Fruit fly (Drosophila melanogaster) whole organism, prepupa: ENCODE data around the gene Rap1.

Experiments used
- Blimp-1 ChIP-seq: fragments of 200-800 bp; sonication (Bioruptor generic); optimal IDR thresholded peaks from 3 replicates; lab custom pipeline; 2017; ENCODE audit warnings: missing biosample characterization, missing genetic modification characterization, mild to moderate bottlenecking, moderate library complexity, missing genetic modification reagents
- CG10631 ChIP-seq: fragments of 200-800 bp; sonication (Bioruptor generic); optimal IDR thresholded peaks from 2 replicates; lab custom pipeline; 2016; ENCODE audit warnings: missing biosample characterization, missing genetic modification characterization
- CG11294 ChIP-seq: fragments of 200-800 bp; sonication (Bioruptor generic); IDR thresholded peaks from 2 replicates; pipeline ENCODE4 v1.3.6; 2022; ENCODE audit warnings: missing biosample characterization, missing genetic modification characterization
- CG11762 ChIP-seq: fragments of 200-800 bp; sonication (Bioruptor generic); optimal IDR thresholded peaks from 3 replicates; lab custom pipeline; 2016; ENCODE audit warnings: missing biosample characterization, missing genetic modification characterization; ENCODE audit not compliant: insufficient read depth
- CG15336 ChIP-seq: fragments of 200-800 bp; sonication (Bioruptor generic); IDR thresholded peaks from 2 replicates; pipeline ENCODE4 v1.3.6; 2022; ENCODE audit warnings: missing biosample characterization, missing genetic modification characterization
- CG1621 ChIP-seq: fragments of 200-800 bp; sonication (Bioruptor generic); optimal IDR thresholded peaks from 3 replicates; lab custom pipeline; 2018; ENCODE audit warnings: missing biosample characterization, mild to moderate bottlenecking, missing genetic modification characterization
- CG31627 ChIP-seq: fragments of 200-800 bp; sonication (Bioruptor generic); optimal IDR thresholded peaks from 3 replicates; lab custom pipeline; 2016; ENCODE audit warnings: missing biosample characterization, missing genetic modification characterization
- CG34406 ChIP-seq: fragments of 200-800 bp; sonication (Bioruptor generic); optimal IDR thresholded peaks from 3 replicates; lab custom pipeline; 2016; ENCODE audit warnings: missing biosample characterization, missing genetic modification characterization
- CG6163 ChIP-seq: fragments of 200-800 bp; sonication (Bioruptor generic); IDR thresholded peaks from 3 replicates; pipeline ENCODE4 v1.3.6; 2022; ENCODE audit warnings: missing biosample characterization, missing genetic modification characterization
- CG6808 ChIP-seq: fragments of 200-800 bp; sonication (Bioruptor generic); optimal IDR thresholded peaks from 3 replicates; lab custom pipeline; 2017; ENCODE audit warnings: missing biosample characterization, missing genetic modification characterization, mild to moderate bottlenecking, moderate library complexity, missing genetic modification reagents
- CG6854 ChIP-seq: fragments of 200-800 bp; sonication (Bioruptor generic); optimal IDR thresholded peaks from 2 replicates; lab custom pipeline; 2017; ENCODE audit warnings: missing biosample characterization, mild to moderate bottlenecking, missing genetic modification characterization
- CG8119 ChIP-seq: fragments of 200-800 bp; sonication (Bioruptor generic); IDR thresholded peaks from 3 replicates; pipeline ENCODE4 v1.3.6; 2022; ENCODE audit warnings: missing biosample characterization, missing genetic modification characterization
- CG8319 ChIP-seq: fragments of 200-800 bp; sonication (Bioruptor generic); optimal IDR thresholded peaks from 3 replicates; lab custom pipeline; 2016; ENCODE audit warnings: missing biosample characterization, missing genetic modification characterization
- Eip75B ChIP-seq: fragments of 200-800 bp; sonication (Bioruptor generic); optimal IDR thresholded peaks from 3 replicates; lab custom pipeline; 2016; ENCODE audit warnings: missing biosample characterization, missing genetic modification characterization
- Eip78C ChIP-seq: fragments of 200-800 bp; sonication (Bioruptor generic); peaks from one replicate; lab custom pipeline; 2016; ENCODE audit warnings: missing biosample characterization, missing genetic modification characterization
- Ets96B ChIP-seq: fragments of 200-800 bp; optimal IDR thresholded peaks from 2 replicates; lab custom pipeline; 2019; ENCODE audit warnings: missing biosample characterization, mild to moderate bottlenecking, missing genetic modification characterization, moderate library complexity
- Hr38 ChIP-seq: sonication (Bioruptor generic); optimal IDR thresholded peaks from 2 replicates; lab custom pipeline; 2016; ENCODE audit warnings: missing biosample characterization, missing genetic modification characterization
- Hr39 ChIP-seq: fragments of 200-800 bp; sonication (Bioruptor generic); optimal IDR thresholded peaks from 2 replicates; lab custom pipeline; 2016; ENCODE audit warnings: missing biosample characterization, missing genetic modification characterization
- Sox14 ChIP-seq: fragments of 200-800 bp; sonication (Bioruptor generic); optimal IDR thresholded peaks from 3 replicates; lab custom pipeline; 2016; ENCODE audit warnings: missing biosample characterization, missing genetic modification characterization
- Sox15 ChIP-seq: fragments of 200-800 bp; sonication (Bioruptor generic); optimal IDR thresholded peaks from 3 replicates; lab custom pipeline; 2016; ENCODE audit warnings: missing biosample characterization, missing genetic modification characterization
- achi ChIP-seq: fragments of 200-800 bp; sonication (Bioruptor generic); optimal IDR thresholded peaks from 3 replicates; lab custom pipeline; 2016; ENCODE audit warnings: missing biosample characterization, missing genetic modification characterization
- acj6 ChIP-seq: fragments of 200-800 bp; sonication (Bioruptor generic); optimal IDR thresholded peaks from 3 replicates; lab custom pipeline; 2016; ENCODE audit warnings: missing biosample characterization, missing genetic modification characterization
- dsx ChIP-seq: fragments of 200-800 bp; optimal IDR thresholded peaks from 3 replicates; lab custom pipeline; 2019; ENCODE audit warnings: missing biosample characterization, mild to moderate bottlenecking, missing genetic modification characterization, moderate library complexity; ENCODE audit not compliant: poor library complexity, severe bottlenecking
- eg ChIP-seq: fragments of 200-800 bp; sonication (Bioruptor generic); IDR thresholded peaks from 3 replicates; pipeline ENCODE4 v1.3.6; 2022; ENCODE audit warnings: missing biosample characterization, missing genetic modification characterization
- net ChIP-seq: fragments of 200-800 bp; sonication (Bioruptor generic); optimal IDR thresholded peaks from 3 replicates; lab custom pipeline; 2016; ENCODE audit warnings: missing biosample characterization, missing genetic modification characterization
- salr ChIP-seq, 2 experiments: fragments of 200-800 bp; sonication (Bioruptor generic); optimal IDR thresholded peaks; 3 replicates each; lab custom pipeline; 2016 to 2018; ENCODE audit warnings: missing biosample characterization in 2 of 2, missing genetic modification characterization in 2 of 2, mild to moderate bottlenecking in 1 of 2
- ss ChIP-seq, 2 experiments: fragments of 200-800 bp; sonication (Bioruptor generic); optimal IDR thresholded peaks; 2 replicates in 1 of 2; 3 replicates in 1 of 2; lab custom pipeline; 2017 to 2018; ENCODE audit warnings: mild to moderate bottlenecking in 2 of 2, missing biosample characterization in 2 of 2, missing genetic modification characterization in 2 of 2, moderate library complexity in 1 of 2
- svp ChIP-seq: fragments of 200-800 bp; sonication (Bioruptor generic); peaks from one replicate; lab custom pipeline; 2016; ENCODE audit warnings: missing biosample characterization, missing genetic modification characterization
- vri ChIP-seq: fragments of 200-800 bp; sonication (Bioruptor generic); optimal IDR thresholded peaks from 3 replicates; lab custom pipeline; 2016; ENCODE audit warnings: missing biosample characterization, mild to moderate bottlenecking, missing genetic modification characterization

Gene Rap1

dm6 chr3L:1829539-1829938 lies 32.5 kb downstream of the Rap1 start (continued):
- peak; percentile 9 for TF ChIP-seq dsx (GFP tag; lab: Kevin White, UChicago)
- TF ChIP-seq acj6 (GFP tag; lab: Kevin White, UChicago), result peak; percentile 77
- TF ChIP-seq CG6854, result no peak
- TF ChIP-seq CG31627, result peak; percentile 73
- no peak for TF ChIP-seq Hr38 (GFP tag; lab: Kevin White, UChicago)
- TF ChIP-seq CG8119, result peak; percentile 57; the same call in 1 of the 3 replicates
- peak; percentile 51 for TF ChIP-seq CG34406 (GFP tag; lab: Kevin White, UChicago)
- no peak for TF ChIP-seq CG8319 (GFP tag; lab: Kevin White, UChicago)

- TF ChIP-seq vri (GFP tag; lab: Kevin White, UChicago) (peak; percentile 93), Hr38 (GFP tag; lab: Kevin White, UChicago) (no peak), CG11294 (GFP tag; lab: Robert Waterston, UW) (no peak), ss (GFP tag; optimal IDR thresholded peaks at IDR 0.05; lab: Kevin White, UChicago) (peak in 1 of 2 experiments; percentile 20), CG1621 (peak; percentile 22), Blimp-1 (GFP tag; lab: Kevin White, UChicago) (peak; percentile 58), CG10631 (no peak), Ets96B (no peak), net (GFP tag; lab: Kevin White, UChicago) (no peak), Hr39 (GFP tag; lab: Kevin White, UChicago) (peak; percentile 10), Eip75B (GFP tag; lab: Kevin White, UChicago) (peak; percentile 32), CG6163 (GFP tag; lab: Robert Waterston, UW) (peak; percentile 54; the same call in 2 of the 3 replicates), dsx (GFP tag; lab: Kevin White, UChicago) (peak; percentile 6), CG6854 (peak; percentile 67), Eip78C (peak; percentile 52), achi (GFP tag; lab: Kevin White, UChicago) (no peak)
- TF ChIP-seq, all 60 proteins: peak for 10
Observed at dm6 chr3L:1827809-1828371, 34.1 kb downstream of the Rap1 start.

- TF ChIP-seq CG15336 (GFP tag; lab: Robert Waterston, UW) (no peak), ss (GFP tag; optimal IDR thresholded peaks at IDR 0.05; lab: Kevin White, UChicago) (peak in 1 of 2 experiments; percentile 70), dsx (GFP tag; lab: Kevin White, UChicago) (no peak), CG8319 (GFP tag; lab: Kevin White, UChicago) (no peak), Hr39 (GFP tag; lab: Kevin White, UChicago) (no peak), CG6854 (peak; percentile 59), CG11762 (no peak), CG6808 (GFP tag; lab: Kevin White, UChicago) (peak; percentile 21), Sox14 (no peak), salr (GFP tag; optimal IDR thresholded peaks at IDR 0.05; lab: Kevin White, UChicago) (peak in 1 of 2 experiments; percentile 5)
- TF ChIP-seq, all 60 proteins: peak for 4
Observed at dm6 chr3L:1822365-1822764, 39.7 kb downstream of the Rap1 start.

- TF ChIP-seq Sox14 (no peak), CG1621 (peak; percentile 87), salr (GFP tag; optimal IDR thresholded peaks at IDR 0.05; lab: Kevin White, UChicago) (no peak), dsx (GFP tag; lab: Kevin White, UChicago) (peak; percentile 9), eg (GFP tag; lab: Robert Waterston, UW) (0 out of 3 replicates have a peak, but pooled peaks have one; percentile 21), acj6 (GFP tag; lab: Kevin White, UChicago) (no peak), ss (GFP tag; optimal IDR thresholded peaks at IDR 0.05; lab: Kevin White, UChicago) (peak; percentile 26 to 54)
- TF ChIP-seq, all 60 proteins: peak for 4
Observed at dm6 chr3L:1821140-1821539, 40.9 kb downstream of the Rap1 start.

- TF ChIP-seq CG1621 (peak; percentile 1), svp (GFP tag; lab: Kevin White, UChicago) (peak; percentile 11), Sox15 (no peak), dsx (GFP tag; lab: Kevin White, UChicago) (peak; percentile 59)
Observed at dm6 chr3L:1818834-1819233, 43.2 kb downstream of the Rap1 start.
